Worm (Caenorhabditis elegans): ENCODE measurements around the gene ceh-22.

The ceh-22 gene

ce11 chrV:10670817-10671216 lies 901 bp upstream of the ceh-22 start:
- TF ChIP-seq dao-5 (tag; optimal IDR thresholded peaks at IDR 0.05): no peak
- TF ChIP-seq W03F9.2 (tag; optimal IDR thresholded peaks at IDR 0.05): no peak
- no peak for TF ChIP-seq him-1 (tag; optimal IDR thresholded peaks at IDR 0.05)

- no peak for TF ChIP-seq W03F9.2 (tag; optimal IDR thresholded peaks at IDR 0.05)
- no peak for TF ChIP-seq him-1 (tag; optimal IDR thresholded peaks at IDR 0.05)
- TF ChIP-seq dao-5 (tag; optimal IDR thresholded peaks at IDR 0.05): no peak
Observed at ce11 chrV:10672601-10673000, 883 bp downstream of the ceh-22 start.

- TF ChIP-seq dao-5 (tag; optimal IDR thresholded peaks at IDR 0.05) (no peak), him-1 (tag; optimal IDR thresholded peaks at IDR 0.05) (no peak), W03F9.2 (tag; optimal IDR thresholded peaks at IDR 0.05) (no peak)
Observed at ce11 chrV:10675978-10676377, 4.3 kb downstream of the ceh-22 start.

ce11 chrV:10677459-10677858 lies 5.7 kb downstream of the ceh-22 start:
- TF ChIP-seq W03F9.2 (tag; optimal IDR thresholded peaks at IDR 0.05): no peak
- TF ChIP-seq dao-5 (tag; optimal IDR thresholded peaks at IDR 0.05): no peak
- peak; percentile 71 for TF ChIP-seq him-1 (tag; optimal IDR thresholded peaks at IDR 0.05)

ce11 chrV:10679080-10679479 lies 7.4 kb downstream of the ceh-22 start:
- TF ChIP-seq him-1 (tag; optimal IDR thresholded peaks at IDR 0.05) (no peak), dao-5 (tag; optimal IDR thresholded peaks at IDR 0.05) (no peak), W03F9.2 (tag; optimal IDR thresholded peaks at IDR 0.05) (no peak)

- TF ChIP-seq him-1 (tag; optimal IDR thresholded peaks at IDR 0.05) (no peak), dao-5 (tag; optimal IDR thresholded peaks at IDR 0.05) (no peak), W03F9.2 (tag; optimal IDR thresholded peaks at IDR 0.05) (no peak)
Observed at ce11 chrV:10679990-10680602, 8.4 kb downstream of the ceh-22 start.

ce11 chrV:10681117-10681959 lies 9.6 kb downstream of the ceh-22 start:
- TF ChIP-seq dao-5 (tag; optimal IDR thresholded peaks at IDR 0.05) (no peak), him-1 (tag; optimal IDR thresholded peaks at IDR 0.05) (no peak), W03F9.2 (tag; optimal IDR thresholded peaks at IDR 0.05) (no peak)

ce11 chrV:10682122-10682521 lies 10.4 kb downstream of the ceh-22 start, which contains the start of gene gsp-1:
TSS of gene gsp-1 (plus strand) at chrV:10682422.
- no peak for TF ChIP-seq him-1 (tag; optimal IDR thresholded peaks at IDR 0.05)
- TF ChIP-seq dao-5 (tag; optimal IDR thresholded peaks at IDR 0.05): no peak
- no peak for TF ChIP-seq W03F9.2 (tag; optimal IDR thresholded peaks at IDR 0.05)

- TF ChIP-seq W03F9.2 (tag; optimal IDR thresholded peaks at IDR 0.05) (no peak), him-1 (tag; optimal IDR thresholded peaks at IDR 0.05) (no peak), dao-5 (tag; optimal IDR thresholded peaks at IDR 0.05) (no peak)
Observed at ce11 chrV:10683458-10683857, 11.7 kb downstream of the ceh-22 start.

ce11 chrV:10684748-10685147 lies 13.0 kb downstream of the ceh-22 start:
- TF ChIP-seq dao-5 (tag; optimal IDR thresholded peaks at IDR 0.05): no peak
- TF ChIP-seq W03F9.2 (tag; optimal IDR thresholded peaks at IDR 0.05): no peak
- no peak for TF ChIP-seq him-1 (tag; optimal IDR thresholded peaks at IDR 0.05)

ce11 chrV:10687601-10688000 lies 15.9 kb downstream of the ceh-22 start, which contains the start of gene F29F11.20:
TSS of gene F29F11.20 (plus strand) at chrV:10687901.
- TF ChIP-seq him-1 (tag; optimal IDR thresholded peaks at IDR 0.05) (no peak), dao-5 (tag; optimal IDR thresholded peaks at IDR 0.05) (no peak), W03F9.2 (tag; optimal IDR thresholded peaks at IDR 0.05) (no peak)

ce11 chrV:10691313-10691712 lies 19.6 kb downstream of the ceh-22 start:
- no peak for TF ChIP-seq W03F9.2 (tag; optimal IDR thresholded peaks at IDR 0.05)
- no peak for TF ChIP-seq dao-5 (tag; optimal IDR thresholded peaks at IDR 0.05)
- TF ChIP-seq him-1 (tag; optimal IDR thresholded peaks at IDR 0.05): no peak

- no peak for TF ChIP-seq him-1 (tag; optimal IDR thresholded peaks at IDR 0.05)
- TF ChIP-seq W03F9.2 (tag; optimal IDR thresholded peaks at IDR 0.05): peak; percentile 18
Observed at ce11 chrV:10693749-10694148, 22.0 kb downstream of the ceh-22 start.

ce11 chrV:10695181-10695580 lies 23.5 kb downstream of the ceh-22 start, which contains the start of gene C05A2.4:
TSS of gene C05A2.4 (plus strand) at chrV:10695481.
- TF ChIP-seq him-1 (tag; optimal IDR thresholded peaks at IDR 0.05): no peak
- TF ChIP-seq dao-5 (tag; optimal IDR thresholded peaks at IDR 0.05): no peak
- TF ChIP-seq W03F9.2 (tag; optimal IDR thresholded peaks at IDR 0.05): no peak

Measured in whole organism, L4/young adult.